Worm (Caenorhabditis elegans): Measurements from ENCODE around the gene T10B5.4.

DNA sequence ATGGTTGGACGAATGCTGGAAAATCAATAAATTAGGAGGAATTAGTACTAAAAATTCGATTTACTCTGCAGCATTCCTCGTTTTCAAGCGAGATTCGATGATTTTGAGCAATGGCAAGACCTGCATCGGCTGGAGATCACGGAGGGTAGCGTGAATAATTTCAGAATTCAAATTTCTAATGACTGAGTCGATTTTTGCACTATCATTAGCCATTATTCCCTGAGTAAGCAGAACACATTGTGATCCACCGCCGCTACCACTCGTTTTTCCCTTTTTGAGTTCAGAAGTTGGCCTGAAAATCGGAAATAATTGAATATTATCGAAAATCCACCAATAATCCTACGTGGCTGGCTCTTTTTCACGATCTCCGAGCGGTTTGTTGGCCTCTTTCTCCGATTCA lies 3.6 kb downstream of the T10B5.4 start:
- TF ChIP-seq nhr-23 (tag; optimal IDR thresholded peaks at IDR 0.05) (no peak), unc-62 (GFP tag; optimal IDR thresholded peaks at IDR 0.05) (no peak), F13H6.1 (tag; optimal IDR thresholded peaks at IDR 0.05) (no peak), egl-27 (tag; optimal IDR thresholded peaks at IDR 0.05) (no peak), sem-4 (tag; optimal IDR thresholded peaks at IDR 0.05) (no peak), Y55F3AM.14 (GFP tag; optimal IDR thresholded peaks at IDR 0.05) (no peak)
